Worm (Caenorhabditis elegans): ENCODE measurements around the gene fbxl-4.

- TF ChIP-seq ref-1 (GFP tag; conservative IDR thresholded peaks at IDR 0.05) (no peak), med-1 (GFP tag; optimal IDR thresholded peaks at IDR 0.05; ENCODE audit: insufficient read depth) (no peak), tab-1 (GFP tag; IDR thresholded peaks at IDR 0.05) (no peak), cog-1 (tag; optimal IDR thresholded peaks at IDR 0.05) (no peak), flt-1 (GFP tag; IDR thresholded peaks at IDR 0.05) (no peak)
Observed at ce11 chrX:6617622-6618021, 29.0 kb downstream of the fbxl-4 start.

Data from whole organism, midembryonic.